Worm (Caenorhabditis elegans): ENCODE results near the gene nhr-185.

DNA sequence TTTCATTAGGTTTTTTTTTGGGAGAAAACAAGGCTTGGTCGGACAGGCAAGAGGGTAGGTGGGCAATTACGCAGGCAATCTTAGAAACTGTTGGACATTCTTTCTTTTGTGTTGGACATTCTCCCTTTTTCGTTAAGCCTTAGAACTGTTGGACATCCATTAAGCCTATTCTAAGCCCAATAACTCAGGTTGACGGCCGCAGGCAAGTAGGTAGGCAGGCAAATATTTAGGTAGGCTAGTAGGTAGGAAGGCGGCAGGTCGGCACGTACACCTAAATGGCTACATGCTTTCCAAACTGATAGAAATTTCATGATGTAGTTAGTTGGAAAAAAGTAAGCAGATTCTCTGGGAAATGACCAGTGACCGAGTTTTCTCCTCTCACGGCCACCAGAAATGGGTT is 15.1 kb downstream of the nhr-185 start:
- no peak for TF ChIP-seq snpc-4 (GFP tag; optimal IDR thresholded peaks at IDR 0.05)
- TF ChIP-seq snpc-4 (tag; optimal IDR thresholded peaks at IDR 0.05), result no peak
- no peak for TF ChIP-seq C06A6.2 (GFP tag; conservative IDR thresholded peaks at IDR 0.05)
- TF ChIP-seq Y56A3A.18 (GFP tag; IDR thresholded peaks at IDR 0.05), result no peak
- TF ChIP-seq attf-3 (GFP tag; conservative IDR thresholded peaks at IDR 0.05), result no peak
- no peak for TF ChIP-seq xnd-1 (tag; optimal IDR thresholded peaks at IDR 0.05)
- no peak for TF ChIP-seq nfya-1 (tag; optimal IDR thresholded peaks at IDR 0.05; ENCODE audit: borderline replicate concordance, insufficient read depth)
- no peak for TF ChIP-seq lin-26 (GFP tag; IDR thresholded peaks at IDR 0.05)
- TF ChIP-seq nhr-90 (tag; optimal IDR thresholded peaks at IDR 0.05), result no peak
